Worm (Caenorhabditis elegans): Measurements from ENCODE around the gene gcs-1.
A peak's percentile ranks its signal among the peaks of the same experiment; 100 is the strongest.

gcs-1 gene

ce11 chrII:9076098-9076879, 38.2 kb upstream of the gcs-1 start:
- TF ChIP-seq fos-1 (tag; optimal IDR thresholded peaks at IDR 0.05) (peak; percentile 37), sma-9 (GFP tag; optimal IDR thresholded peaks at IDR 0.05) (peak; percentile 70), sma-9 (tag; optimal IDR thresholded peaks at IDR 0.05) (no peak), lsy-2 (tag; optimal IDR thresholded peaks at IDR 0.05) (peak in 1 of 2 experiments; percentile 5), ama-1 (optimal IDR thresholded peaks at IDR 0.05) (no peak), F13H6.1 (tag; optimal IDR thresholded peaks at IDR 0.05) (peak; percentile 3)

- TF ChIP-seq Y55F3AM.14 (GFP tag; optimal IDR thresholded peaks at IDR 0.05), result no peak
- TF ChIP-seq zag-1 (tag; optimal IDR thresholded peaks at IDR 0.05), result no peak
- no peak for TF ChIP-seq elt-1 (tag; optimal IDR thresholded peaks at IDR 0.05)
- no peak for TF ChIP-seq alr-1 (tag; optimal IDR thresholded peaks at IDR 0.05)
- no peak for TF ChIP-seq lsy-2 (tag; optimal IDR thresholded peaks at IDR 0.05)
- TF ChIP-seq nhr-77 (tag; optimal IDR thresholded peaks at IDR 0.05), result no peak
- TF ChIP-seq nhr-11 (tag; optimal IDR thresholded peaks at IDR 0.05), result no peak
- no peak for TF ChIP-seq nhr-25 (tag; optimal IDR thresholded peaks at IDR 0.05)
- no peak for TF ChIP-seq fos-1 (tag; optimal IDR thresholded peaks at IDR 0.05)
- no peak for TF ChIP-seq C34F6.9 (tag; optimal IDR thresholded peaks at IDR 0.05)
- TF ChIP-seq ceh-16 (tag; optimal IDR thresholded peaks at IDR 0.05), result no peak
- TF ChIP-seq ztf-11 (tag; optimal IDR thresholded peaks at IDR 0.05), result no peak
- no peak for TF ChIP-seq nhr-6 (tag; optimal IDR thresholded peaks at IDR 0.05)
- no peak for TF ChIP-seq unc-39 (tag; optimal IDR thresholded peaks at IDR 0.05)
- TF ChIP-seq ceh-82 (tag; optimal IDR thresholded peaks at IDR 0.05), result no peak
- no peak for TF ChIP-seq gmeb-1 (tag; optimal IDR thresholded peaks at IDR 0.05)
Measured at ce11 chrII:9074492-9074891, 36.4 kb upstream of the gcs-1 start.

ce11 chrII:9072769-9073168, 34.7 kb upstream of the gcs-1 start:
- no peak for TF ChIP-seq mdl-1 (tag; optimal IDR thresholded peaks at IDR 0.05)
- peak; percentile 46 for TF ChIP-seq blmp-1 (tag; optimal IDR thresholded peaks at IDR 0.05; ENCODE audit: insufficient read depth)
- TF ChIP-seq nhr-6 (tag; optimal IDR thresholded peaks at IDR 0.05), result no peak
- no peak for TF ChIP-seq nhr-25 (tag; optimal IDR thresholded peaks at IDR 0.05)
- no peak for TF ChIP-seq F13H6.1 (tag; optimal IDR thresholded peaks at IDR 0.05)
- no peak for TF ChIP-seq unc-39 (tag; optimal IDR thresholded peaks at IDR 0.05)
- TF ChIP-seq C34F6.9 (tag; optimal IDR thresholded peaks at IDR 0.05), result no peak
- peak; percentile 7 for TF ChIP-seq egl-27 (tag; optimal IDR thresholded peaks at IDR 0.05)

ce11 chrII:9070740-9071139, 32.6 kb upstream of the gcs-1 start, which contains the start of gene T24B8.4:
Gene T24B8.4 (minus strand): TSS chrII:9070840.
- no peak for TF ChIP-seq elt-1 (tag; optimal IDR thresholded peaks at IDR 0.05)
- TF ChIP-seq Y55F3AM.14 (GFP tag; optimal IDR thresholded peaks at IDR 0.05), result no peak
- no peak for TF ChIP-seq ztf-11 (tag; optimal IDR thresholded peaks at IDR 0.05)
- TF ChIP-seq sma-3 (GFP tag; optimal IDR thresholded peaks at IDR 0.05), result no peak
- TF ChIP-seq nhr-237 (tag; optimal IDR thresholded peaks at IDR 0.05), result no peak
- TF ChIP-seq nhr-21 (tag; optimal IDR thresholded peaks at IDR 0.05), result no peak
- no peak for TF ChIP-seq nhr-6 (tag; optimal IDR thresholded peaks at IDR 0.05)
- no peak for TF ChIP-seq lin-39 (tag; optimal IDR thresholded peaks at IDR 0.05)
- no peak for TF ChIP-seq R02D3.7 (tag; optimal IDR thresholded peaks at IDR 0.05)
- no peak for TF ChIP-seq skn-1 (tag; optimal IDR thresholded peaks at IDR 0.05)
- TF ChIP-seq mab-5 (tag; optimal IDR thresholded peaks at IDR 0.05), result no peak
- no peak for TF ChIP-seq sma-9 (GFP tag; optimal IDR thresholded peaks at IDR 0.05)
- no peak for TF ChIP-seq sma-9 (tag; optimal IDR thresholded peaks at IDR 0.05)
- TF ChIP-seq snpc-4 (tag; optimal IDR thresholded peaks at IDR 0.05), result no peak
- TF ChIP-seq blmp-1 (tag; optimal IDR thresholded peaks at IDR 0.05; ENCODE audit: insufficient read depth), result no peak
- no peak for TF ChIP-seq nhr-11 (tag; optimal IDR thresholded peaks at IDR 0.05)

DNA sequence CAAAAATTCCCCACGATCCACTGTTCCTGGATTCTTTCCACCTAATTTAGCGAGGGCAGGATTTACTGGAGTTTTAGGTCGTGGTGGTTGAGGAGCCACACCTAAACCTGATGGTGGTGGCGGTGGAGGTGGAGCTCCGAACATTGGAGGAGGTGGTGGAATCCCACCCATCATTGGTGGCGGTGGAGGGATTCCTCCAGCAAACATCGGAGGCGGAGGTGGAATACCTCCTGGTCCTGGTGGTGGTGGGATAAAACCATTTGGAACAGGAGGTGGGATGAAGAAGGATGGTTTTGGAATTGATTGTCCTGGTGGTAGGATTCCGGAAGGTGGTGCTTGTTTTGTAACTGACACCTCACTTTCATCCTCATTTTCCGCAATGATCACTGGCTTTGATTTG, 31.7 kb upstream of the gcs-1 start:
- TF ChIP-seq crh-2 (tag; optimal IDR thresholded peaks at IDR 0.05) (no peak), R02D3.7 (tag; optimal IDR thresholded peaks at IDR 0.05) (no peak), blmp-1 (tag; optimal IDR thresholded peaks at IDR 0.05; ENCODE audit: insufficient read depth) (no peak), mab-5 (tag; optimal IDR thresholded peaks at IDR 0.05) (no peak), nhr-12 (tag; optimal IDR thresholded peaks at IDR 0.05) (no peak), alr-1 (tag; optimal IDR thresholded peaks at IDR 0.05) (no peak), nhr-21 (tag; optimal IDR thresholded peaks at IDR 0.05) (no peak), lin-39 (tag; optimal IDR thresholded peaks at IDR 0.05) (no peak), nhr-129 (tag; optimal IDR thresholded peaks at IDR 0.05) (no peak), dmd-4 (tag; optimal IDR thresholded peaks at IDR 0.05) (no peak), gmeb-1 (tag; optimal IDR thresholded peaks at IDR 0.05) (no peak), zag-1 (tag; optimal IDR thresholded peaks at IDR 0.05) (no peak), mdl-1 (tag; optimal IDR thresholded peaks at IDR 0.05) (no peak)
